Worm (Caenorhabditis elegans): ENCODE results near the gene ZK1127.4.

DNA sequence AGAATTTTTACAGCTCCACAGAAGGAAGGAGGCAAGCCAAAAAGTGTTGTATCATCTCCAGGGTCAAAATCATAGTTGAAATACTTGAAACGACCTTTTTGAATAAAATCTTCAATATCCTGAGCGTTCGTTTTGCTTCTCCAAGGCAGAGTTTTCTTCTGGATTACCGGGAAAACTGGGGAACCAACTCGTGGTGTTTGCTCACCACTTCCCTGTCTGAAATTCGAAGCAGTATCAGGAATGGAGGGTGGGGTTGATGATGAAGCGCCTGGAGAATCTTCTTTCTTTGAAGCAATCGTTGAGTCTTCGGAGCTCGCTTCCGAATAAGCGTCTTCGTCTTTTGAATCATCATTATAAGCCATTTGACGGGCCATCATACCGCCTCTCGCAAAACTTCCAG, 49.4 kb downstream of the ZK1127.4 start:
- no peak for TF ChIP-seq dpl-1 (GFP tag; optimal IDR thresholded peaks at IDR 0.05)
- no peak for TF ChIP-seq pqm-1 (tag; optimal IDR thresholded peaks at IDR 0.05)
- TF ChIP-seq lin-35 (GFP tag; optimal IDR thresholded peaks at IDR 0.05) = no peak
- TF ChIP-seq nhr-28 (tag; optimal IDR thresholded peaks at IDR 0.05) = no peak
- no peak for TF ChIP-seq lin-15B (tag; optimal IDR thresholded peaks at IDR 0.05)

All from whole organism, L1 larva.